Worm (Caenorhabditis elegans) whole organism, L3 larva: ENCODE data around the gene ZK813.1.

Experiments used
- R02D3.7 ChIP-seq: fragments of 150-350 bp; optimal IDR thresholded peaks from 2 replicates; lab custom pipeline; 2014; ENCODE audit warnings: missing biosample characterization, missing genetic modification characterization
- ZK546.5 ChIP-seq: sonication (generic microtip); optimal IDR thresholded peaks from 2 replicates; lab custom pipeline; 2017; ENCODE audit warnings: missing biosample characterization, missing genetic modification characterization
- aly-2 ChIP-seq: fragments of 150-350 bp; optimal IDR thresholded peaks from 2 replicates; lab custom pipeline; 2014; ENCODE audit warnings: missing biosample characterization, missing genetic modification characterization
- ama-1 ChIP-seq: fragments of 150-350 bp; optimal IDR thresholded peaks from 2 replicates; lab custom pipeline; 2018
- ceh-16 ChIP-seq: sonication (generic microtip); optimal IDR thresholded peaks from 2 replicates; lab custom pipeline; 2017; ENCODE audit warnings: missing biosample characterization, missing genetic modification characterization
- ceh-82 ChIP-seq: fragments of 150-350 bp; optimal IDR thresholded peaks from 2 replicates; lab custom pipeline; 2014; ENCODE audit warnings: missing biosample characterization, missing genetic modification characterization
- ceh-9 ChIP-seq: sonication (generic microtip); optimal IDR thresholded peaks from 2 replicates; lab custom pipeline; 2018; ENCODE audit warnings: missing biosample characterization, missing genetic modification characterization
- daf-12 ChIP-seq: fragments of 150-350 bp; optimal IDR thresholded peaks from 2 replicates; lab custom pipeline; 2014; ENCODE audit warnings: missing biosample characterization, missing genetic modification reagents, missing genetic modification characterization
- egl-27 ChIP-seq: sonication (generic microtip); optimal IDR thresholded peaks from 4 replicates; lab custom pipeline; 2017; ENCODE audit warnings: missing biosample characterization, missing genetic modification reagents, missing genetic modification characterization
- elt-2 ChIP-seq: sonication (generic microtip); optimal IDR thresholded peaks from 2 replicates; lab custom pipeline; 2016; ENCODE audit warnings: missing genetic modification reagents, mild to moderate bottlenecking, missing genetic modification characterization, missing compliant biosample characterization
- elt-3 ChIP-seq, 3 experiments: fragments of 150-350 bp in 1 of 3; sonication (generic microtip) in 2 of 3; optimal IDR thresholded peaks; 2 replicates in 2 of 3; 4 replicates in 1 of 3; lab custom pipeline; 2014 to 2017; ENCODE audit warnings: missing biosample characterization in 3 of 3, missing genetic modification characterization in 3 of 3
- eor-1 ChIP-seq, 2 experiments: fragments of 150-350 bp; optimal IDR thresholded peaks; 2 replicates each; lab custom pipeline; 2014 to 2018; ENCODE audit warnings: missing biosample characterization in 2 of 2, missing genetic modification characterization in 2 of 2
- fkh-10 ChIP-seq: sonication (generic microtip); optimal IDR thresholded peaks from 2 replicates; lab custom pipeline; 2017; ENCODE audit warnings: missing biosample characterization, missing genetic modification reagents, missing genetic modification characterization
- fkh-2 ChIP-seq: fragments of 150-350 bp; optimal IDR thresholded peaks from 2 replicates; lab custom pipeline; 2014; ENCODE audit warnings: missing biosample characterization, missing genetic modification reagents, missing genetic modification characterization
- hmg-11 ChIP-seq: sonication (generic microtip); optimal IDR thresholded peaks from 2 replicates; lab custom pipeline; 2016; ENCODE audit warnings: missing genetic modification characterization, missing compliant biosample characterization
- jun-1 ChIP-seq: fragments of 150-350 bp; optimal IDR thresholded peaks from 2 replicates; lab custom pipeline; 2014; ENCODE audit warnings: missing biosample characterization, missing genetic modification reagents, missing genetic modification characterization
- lin-15B ChIP-seq: fragments of 150-350 bp; optimal IDR thresholded peaks from 2 replicates; lab custom pipeline; 2014; ENCODE audit warnings: missing biosample characterization, missing genetic modification characterization
- lin-39 ChIP-seq: fragments of 150-350 bp; optimal IDR thresholded peaks from 2 replicates; lab custom pipeline; 2018; ENCODE audit warnings: missing biosample characterization, missing genetic modification reagents, missing genetic modification characterization
- lsy-12 ChIP-seq: sonication (generic microtip); optimal IDR thresholded peaks from 2 replicates; lab custom pipeline; 2016; ENCODE audit warnings: mild to moderate bottlenecking, missing genetic modification characterization, missing compliant biosample characterization
- mml-1 ChIP-seq: fragments of 150-350 bp; sonication (generic microtip); optimal IDR thresholded peaks from 3 replicates; lab custom pipeline; 2014; ENCODE audit warnings: missing biosample characterization, missing genetic modification characterization
- nfya-1 ChIP-seq: sonication (generic microtip); optimal IDR thresholded peaks from 2 replicates; lab custom pipeline; 2017; ENCODE audit warnings: missing genetic modification characterization, mild to moderate bottlenecking, missing compliant biosample characterization, antibody characterized with exemption, moderate library complexity; ENCODE audit not compliant: insufficient read depth
- nhr-11 ChIP-seq: fragments of 150-350 bp; optimal IDR thresholded peaks from 2 replicates; lab custom pipeline; 2014; ENCODE audit warnings: missing biosample characterization, missing genetic modification characterization
- nhr-12 ChIP-seq: fragments of 150-350 bp; optimal IDR thresholded peaks from 2 replicates; lab custom pipeline; 2014; ENCODE audit warnings: missing biosample characterization, missing genetic modification characterization
- nhr-23 ChIP-seq: fragments of 150-350 bp; optimal IDR thresholded peaks from 2 replicates; lab custom pipeline; 2014; ENCODE audit warnings: missing biosample characterization, missing genetic modification reagents, missing genetic modification characterization
- nhr-25 ChIP-seq: sonication (generic microtip); optimal IDR thresholded peaks from 2 replicates; lab custom pipeline; 2017; ENCODE audit warnings: missing biosample characterization, missing genetic modification characterization
- nhr-43 ChIP-seq: sonication (generic microtip); optimal IDR thresholded peaks from 2 replicates; lab custom pipeline; 2016; ENCODE audit warnings: mild to moderate bottlenecking, missing genetic modification characterization, missing compliant biosample characterization; ENCODE audit not compliant: poor library complexity, severe bottlenecking
- nhr-76 ChIP-seq: fragments of 150-350 bp; sonication (generic microtip); optimal IDR thresholded peaks from 5 replicates; lab custom pipeline; 2014; ENCODE audit warnings: missing biosample characterization, missing genetic modification characterization
- nhr-77 ChIP-seq: fragments of 150-350 bp; optimal IDR thresholded peaks from 2 replicates; lab custom pipeline; 2014; ENCODE audit warnings: missing biosample characterization, missing genetic modification characterization
- pha-4 ChIP-seq: fragments of 150-350 bp; optimal IDR thresholded peaks from 2 replicates; lab custom pipeline; 2014; ENCODE audit warnings: missing biosample characterization, missing genetic modification reagents, missing genetic modification characterization
- sea-2 ChIP-seq: fragments of 150-350 bp; sonication (generic microtip); optimal IDR thresholded peaks from 4 replicates; lab custom pipeline; 2014; ENCODE audit warnings: missing biosample characterization, missing genetic modification reagents, missing genetic modification characterization
- skn-1 ChIP-seq: fragments of 150-350 bp; optimal IDR thresholded peaks from 2 replicates; lab custom pipeline; 2014; ENCODE audit warnings: missing biosample characterization, missing genetic modification characterization
- snpc-4 ChIP-seq: fragments of 150-350 bp; optimal IDR thresholded peaks from 2 replicates; lab custom pipeline; 2014; ENCODE audit warnings: missing biosample characterization, missing genetic modification characterization
- tbx-2 ChIP-seq: sonication (generic microtip); optimal IDR thresholded peaks from 2 replicates; lab custom pipeline; 2016; ENCODE audit warnings: mild to moderate bottlenecking, missing genetic modification characterization, missing compliant biosample characterization
- unc-39 ChIP-seq: sonication (generic microtip); optimal IDR thresholded peaks from 4 replicates; lab custom pipeline; 2017; ENCODE audit warnings: missing biosample characterization, missing genetic modification characterization
- ztf-11 ChIP-seq: fragments of 150-350 bp; optimal IDR thresholded peaks from 2 replicates; lab custom pipeline; 2014; ENCODE audit warnings: missing biosample characterization, missing genetic modification characterization
- ztf-4 ChIP-seq: fragments of 150-350 bp; optimal IDR thresholded peaks from 2 replicates; lab custom pipeline; 2014; ENCODE audit warnings: missing biosample characterization, missing genetic modification characterization

The ZK813.1 gene

ce11 chrX:3469332-3469731, 23.2 kb downstream of the ZK813.1 start:
- TF ChIP-seq ZK546.5: no peak
- peak; percentile 75 for TF ChIP-seq fkh-10 (GFP tag; lab: Kevin White, UChicago)
- no peak for TF ChIP-seq ceh-9 (tag; lab: Kevin White, UChicago)

- TF ChIP-seq R02D3.7 (tag; lab: Kevin White, UChicago) (no peak), nhr-12 (tag; lab: Kevin White, UChicago) (no peak), jun-1 (tag; lab: Kevin White, UChicago) (no peak), lin-39 (tag; lab: Kevin White, UChicago) (peak; percentile 82), ceh-9 (tag; lab: Kevin White, UChicago) (no peak), aly-2 (tag; lab: Kevin White, UChicago) (no peak), mml-1 (tag; lab: Kevin White, UChicago) (no peak), skn-1 (no peak), nhr-77 (tag; lab: Kevin White, UChicago) (no peak)
Observed at ce11 chrX:3470307-3470706, 24.2 kb downstream of the ZK813.1 start.

ce11 chrX:3472226-3472625, 26.1 kb downstream of the ZK813.1 start:
- TF ChIP-seq snpc-4 (tag; lab: Kevin White, UChicago) (peak; percentile 1), unc-39 (tag; lab: Kevin White, UChicago) (no peak), lin-39 (tag; lab: Kevin White, UChicago) (peak; percentile 21), egl-27 (tag; lab: Kevin White, UChicago) (peak; percentile 15), aly-2 (tag; lab: Kevin White, UChicago) (no peak), nfya-1 (tag; lab: Kevin White, UChicago) (peak; percentile 23), jun-1 (tag; lab: Kevin White, UChicago) (no peak), elt-3 (tag; optimal IDR thresholded peaks at IDR 0.05; lab: Kevin White, UChicago) (no peak), tbx-2 (no peak), pha-4 (tag; lab: Kevin White, UChicago) (peak; percentile 87), elt-2 (tag; lab: Kevin White, UChicago) (peak; percentile 49), ceh-16 (tag; lab: Kevin White, UChicago) (no peak), hmg-11 (peak; percentile 44), nhr-25 (tag; lab: Kevin White, UChicago) (peak; percentile 70), nhr-11 (tag; lab: Kevin White, UChicago) (no peak), nhr-23 (no peak), lin-15B (tag; lab: Kevin White, UChicago) (no peak), daf-12 (tag; lab: Kevin White, UChicago) (no peak), mml-1 (tag; lab: Kevin White, UChicago) (no peak)

ce11 chrX:3473793-3474192, 27.7 kb downstream of the ZK813.1 start:
- no peak for TF ChIP-seq eor-1 (tag; optimal IDR thresholded peaks at IDR 0.05; lab: Kevin White, UChicago)
- no peak for TF ChIP-seq ceh-9 (tag; lab: Kevin White, UChicago)
- TF ChIP-seq R02D3.7 (tag; lab: Kevin White, UChicago): no peak
- no peak for TF ChIP-seq lsy-12 (tag; lab: Kevin White, UChicago)
- no peak for TF ChIP-seq skn-1
- TF ChIP-seq ztf-11 (tag; lab: Kevin White, UChicago): no peak
- no peak for TF ChIP-seq tbx-2
- no peak for TF ChIP-seq lin-39 (tag; lab: Kevin White, UChicago)
- TF ChIP-seq ceh-16 (tag; lab: Kevin White, UChicago): no peak
- no peak for TF ChIP-seq elt-2 (tag; lab: Kevin White, UChicago)
- no peak for TF ChIP-seq fkh-2 (tag; lab: Kevin White, UChicago)
- no peak for TF ChIP-seq fkh-10 (GFP tag; lab: Kevin White, UChicago)
- no peak for TF ChIP-seq ama-1 (lab: Kevin White, UChicago)
- no peak for TF ChIP-seq lin-15B (tag; lab: Kevin White, UChicago)
- TF ChIP-seq nhr-43 (tag; lab: Kevin White, UChicago): no peak
- TF ChIP-seq mml-1 (tag; lab: Kevin White, UChicago): no peak
- TF ChIP-seq, all 47 proteins: peak for 0

ce11 chrX:3479950-3480349, 33.8 kb downstream of the ZK813.1 start, which contains the start of gene wrt-6:
wrt-6 (plus strand) TSS chrX:3480250.
- TF ChIP-seq daf-12 (tag; lab: Kevin White, UChicago) (no peak), elt-2 (tag; lab: Kevin White, UChicago) (no peak), nhr-11 (tag; lab: Kevin White, UChicago) (no peak), fkh-2 (tag; lab: Kevin White, UChicago) (no peak), ceh-82 (no peak), nfya-1 (tag; lab: Kevin White, UChicago) (no peak), lin-15B (tag; lab: Kevin White, UChicago) (no peak), nhr-76 (tag; lab: Kevin White, UChicago) (no peak), tbx-2 (no peak), mml-1 (tag; lab: Kevin White, UChicago) (no peak), ztf-4 (tag; lab: Kevin White, UChicago) (no peak), jun-1 (tag; lab: Kevin White, UChicago) (no peak), ZK546.5 (no peak), sea-2 (no peak), lin-39 (tag; lab: Kevin White, UChicago) (no peak), fkh-10 (GFP tag; lab: Kevin White, UChicago) (no peak)
